Fruit fly (Drosophila melanogaster): Measurements from ENCODE around the gene CG7953.

CG7953 gene

dm6 chr2L:13842078-13842477 lies 5.6 kb upstream of the CG7953 start:
- TF ChIP-seq Ets21C (GFP tag; optimal IDR thresholded peaks at IDR 0.05), result no peak
- no peak for TF ChIP-seq CG8119 (GFP tag; IDR thresholded peaks at IDR 0.05)
- no peak for TF ChIP-seq CG4318 (GFP tag; optimal IDR thresholded peaks at IDR 0.05)
- no peak for TF ChIP-seq Sox14 (GFP tag; optimal IDR thresholded peaks at IDR 0.05)
- no peak for TF ChIP-seq CG8632 (GFP tag; optimal IDR thresholded peaks at IDR 0.05)
- TF ChIP-seq svp (GFP tag), result no peak
- no peak for TF ChIP-seq CG31627 (GFP tag; optimal IDR thresholded peaks at IDR 0.05)
- no peak for TF ChIP-seq ss (GFP tag; optimal IDR thresholded peaks at IDR 0.05)
- TF ChIP-seq CG11902 (GFP tag; optimal IDR thresholded peaks at IDR 0.05), result no peak
- TF ChIP-seq CG7368 (GFP tag; optimal IDR thresholded peaks at IDR 0.05), result no peak
- TF ChIP-seq Hr39 (GFP tag; optimal IDR thresholded peaks at IDR 0.05), result no peak
- TF ChIP-seq fd59A (GFP tag; optimal IDR thresholded peaks at IDR 0.05), result no peak
- TF ChIP-seq CG3919 (GFP tag; optimal IDR thresholded peaks at IDR 0.05), result no peak
- no peak for TF ChIP-seq esn (GFP tag; optimal IDR thresholded peaks at IDR 0.05)

dm6 chr2L:13842572-13842971 lies 5.2 kb upstream of the CG7953 start:
- TF ChIP-seq CG10631 (GFP tag; optimal IDR thresholded peaks at IDR 0.05) (no peak), dac (GFP tag; optimal IDR thresholded peaks at IDR 0.05) (no peak), fkh (GFP tag; optimal IDR thresholded peaks at IDR 0.05) (no peak), CG6163 (GFP tag; IDR thresholded peaks at IDR 0.05) (no peak), CG11902 (GFP tag; optimal IDR thresholded peaks at IDR 0.05) (no peak)

DNA sequence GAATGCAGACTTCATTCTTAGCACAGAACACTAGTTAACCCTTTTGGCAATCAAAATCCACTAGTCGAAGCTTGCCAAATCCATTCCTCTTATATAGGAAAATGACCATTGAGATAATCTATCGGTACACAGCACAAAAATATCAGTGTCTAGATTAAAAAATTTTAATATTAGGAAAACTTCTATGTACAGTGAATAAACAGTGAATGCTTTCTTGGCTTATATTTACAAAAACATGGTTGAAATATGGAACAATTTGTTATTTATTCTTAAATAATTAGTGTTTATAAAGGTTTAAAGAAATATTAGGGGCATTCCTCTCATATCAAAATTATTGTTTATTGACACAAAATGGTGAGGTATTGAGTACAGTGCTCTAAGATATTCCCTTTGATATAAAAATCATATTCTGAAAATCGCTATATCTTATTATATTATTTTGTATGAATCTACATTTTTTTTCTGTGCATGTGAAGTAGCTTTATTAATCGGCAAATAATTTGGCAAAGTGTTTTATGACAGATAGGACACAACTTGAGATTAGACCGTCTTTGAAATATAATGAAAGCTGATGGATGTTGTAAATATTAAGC lies 3.9 kb upstream of the CG7953 start, which contains the start of gene CG33306:
TSS of gene CG33306 (minus strand) at position 51 of the 593 bp plus-strand sequence.
- TF ChIP-seq dsx (GFP tag; optimal IDR thresholded peaks at IDR 0.05; ENCODE audit: poor library complexity, severe bottlenecking), result no peak
- TF ChIP-seq topi (GFP tag; optimal IDR thresholded peaks at IDR 0.05), result peak; percentile 37
- no peak for TF ChIP-seq Hr4 (GFP tag; optimal IDR thresholded peaks at IDR 0.05)
- no peak for TF ChIP-seq CG8632 (GFP tag; optimal IDR thresholded peaks at IDR 0.05)
- TF ChIP-seq eg (GFP tag; IDR thresholded peaks at IDR 0.05), result no peak
- no peak for TF ChIP-seq Lpt (GFP tag; optimal IDR thresholded peaks at IDR 0.05)
- TF ChIP-seq Met (GFP tag; optimal IDR thresholded peaks at IDR 0.05), result peak; percentile 55
- no peak for TF ChIP-seq spab (GFP tag; optimal IDR thresholded peaks at IDR 0.05)
- peak; percentile 7 for TF ChIP-seq acj6 (GFP tag; optimal IDR thresholded peaks at IDR 0.05)
- TF ChIP-seq cyc (GFP tag; optimal IDR thresholded peaks at IDR 0.05), result peak; percentile 22
- peak; percentile 42 for TF ChIP-seq svp (GFP tag)
- no peak for TF ChIP-seq CG31627 (GFP tag; optimal IDR thresholded peaks at IDR 0.05)
- no peak for TF ChIP-seq lz (GFP tag; optimal IDR thresholded peaks at IDR 0.05)
- TF ChIP-seq salr (GFP tag; optimal IDR thresholded peaks at IDR 0.05), result no peak
- TF ChIP-seq esn (GFP tag; optimal IDR thresholded peaks at IDR 0.05), result peak; percentile 50
- no peak for TF ChIP-seq Eip78C (GFP tag)
- TF ChIP-seq CG6808 (GFP tag; optimal IDR thresholded peaks at IDR 0.05), result no peak
- no peak for TF ChIP-seq Smox (GFP tag; optimal IDR thresholded peaks at IDR 0.05)

- no peak for TF ChIP-seq CG3919 (GFP tag; optimal IDR thresholded peaks at IDR 0.05)
- TF ChIP-seq svp (GFP tag), result peak; percentile 31
Observed at dm6 chr2L:13845178-13845577, 2.5 kb upstream of the CG7953 start, which contains the start of gene CG8997. Gene CG8997 (minus strand): TSS chr2L:13845325.

DNA sequence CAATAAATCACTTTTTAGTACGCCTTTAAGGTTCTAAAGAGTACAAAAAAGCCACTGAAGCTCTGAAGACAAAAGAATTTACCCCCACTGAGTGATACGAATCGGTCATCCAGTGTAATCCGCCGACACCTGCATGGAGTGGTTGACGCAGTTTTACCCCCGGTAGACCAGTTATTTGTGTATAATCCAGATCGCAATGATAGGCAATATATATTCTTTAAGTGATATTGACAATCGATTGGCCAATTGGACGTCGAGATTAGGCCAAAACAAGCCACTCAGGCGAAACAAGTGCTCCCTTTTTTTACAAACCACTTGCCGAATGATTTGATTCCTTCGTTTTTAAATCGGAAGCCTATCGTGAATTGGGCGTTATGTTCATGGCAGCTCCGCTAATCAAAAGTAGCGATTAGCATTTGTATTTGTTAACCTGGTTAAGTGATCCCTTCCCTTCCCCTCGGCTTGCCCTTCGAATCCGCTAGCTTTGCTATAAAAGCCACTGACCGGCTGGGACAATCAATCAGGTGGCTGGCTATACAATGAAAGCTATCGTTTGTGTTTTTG lies 1.4 kb upstream of the CG7953 start, which contains the start of gene CG7916:
TSS of gene CG7916 (plus strand) at position 514 of the 564 bp plus-strand sequence.
- TF ChIP-seq Eip93F (GFP tag; optimal IDR thresholded peaks at IDR 0.05) (no peak), vri (GFP tag; optimal IDR thresholded peaks at IDR 0.05) (peak; percentile 33)

Measured in whole organism, prepupa.